Worm (Caenorhabditis elegans) whole organism, early embryonic: ENCODE data around the gene C53B4.2.
A peak's percentile ranks its signal among the peaks of the same experiment; 100 is the strongest.

ENCODE experiments used
- B0310.2 ChIP-seq: sonication (generic microtip); optimal IDR thresholded peaks from 2 replicates; lab custom pipeline; 2016; ENCODE audit warnings: mild to moderate bottlenecking, missing genetic modification characterization, missing compliant biosample characterization
- F13C5.2 ChIP-seq: sonication (generic microtip); optimal IDR thresholded peaks from 2 replicates; lab custom pipeline; 2017; ENCODE audit warnings: mild to moderate bottlenecking, missing genetic modification characterization, inconsistent platforms, missing compliant biosample characterization
- aly-1 ChIP-seq: sonication (generic microtip); optimal IDR thresholded peaks from 2 replicates; lab custom pipeline; 2016; ENCODE audit warnings: missing genetic modification characterization, missing compliant biosample characterization
- ama-1 ChIP-seq: fragments of 150-350 bp; optimal IDR thresholded peaks from 2 replicates; lab custom pipeline; 2014
- ceh-13 ChIP-seq: fragments of 200-800 bp; sonication (Bioruptor generic); optimal IDR thresholded peaks from 2 replicates; lab custom pipeline; 2018; ENCODE audit warnings: mild to moderate bottlenecking, missing genetic modification characterization, missing compliant biosample characterization
- ceh-36 ChIP-seq: sonication (generic microtip); optimal IDR thresholded peaks from 2 replicates; lab custom pipeline; 2016; ENCODE audit warnings: missing genetic modification characterization, inconsistent platforms, missing compliant biosample characterization
- ets-7 ChIP-seq: sonication (generic microtip); optimal IDR thresholded peaks from 2 replicates; lab custom pipeline; 2016; ENCODE audit warnings: missing genotype, missing genetic modification characterization, missing compliant biosample characterization
- flt-1 ChIP-seq: fragments of 200-800 bp; sonication (Bioruptor generic); IDR thresholded peaks from 2 replicates; pipeline ENCODE4 v1.3.6; 2022; ENCODE audit warnings: missing genetic modification characterization, missing compliant biosample characterization
- hmbx-1 ChIP-seq: sonication (generic microtip); optimal IDR thresholded peaks from 2 replicates; lab custom pipeline; 2016; ENCODE audit warnings: mild to moderate bottlenecking, missing genetic modification characterization, missing compliant biosample characterization
- hmg-4 ChIP-seq: fragments of 200-800 bp; sonication (Bioruptor generic); optimal IDR thresholded peaks from 2 replicates; lab custom pipeline; 2018; ENCODE audit warnings: mild to moderate bottlenecking, missing genetic modification characterization, missing compliant biosample characterization
- hnd-1 ChIP-seq: sonication (generic microtip); optimal IDR thresholded peaks from 2 replicates; lab custom pipeline; 2016; ENCODE audit warnings: missing genetic modification characterization, missing compliant biosample characterization
- pes-1 ChIP-seq: fragments of 200-800 bp; sonication (Bioruptor generic); IDR thresholded peaks from 2 replicates; pipeline ENCODE4 v1.3.6; 2022; ENCODE audit warnings: missing genetic modification reagents, missing genetic modification characterization, missing compliant biosample characterization
- scrt-1 ChIP-seq: fragments of 200-800 bp; sonication (Bioruptor generic); IDR thresholded peaks from 2 replicates; pipeline ENCODE4 v1.3.6; 2022; ENCODE audit warnings: missing genetic modification characterization, missing compliant biosample characterization
- sea-1 ChIP-seq: fragments of 200-800 bp; sonication (Bioruptor generic); conservative IDR thresholded peaks from 2 replicates; pipeline ENCODE4 v1.3.6; 2022; ENCODE audit warnings: missing genetic modification characterization, missing compliant biosample characterization
- tbx-11 ChIP-seq: fragments of 200-800 bp; sonication (Bioruptor generic); IDR thresholded peaks from 2 replicates; pipeline ENCODE4 v1.3.6; 2022; ENCODE audit warnings: missing genetic modification characterization, missing compliant biosample characterization
- tbx-37 ChIP-seq: fragments of 200-800 bp; sonication (Bioruptor generic); conservative IDR thresholded peaks from 2 replicates; pipeline ENCODE4 v1.3.6; 2022; ENCODE audit warnings: missing genetic modification reagents, missing genetic modification characterization, missing compliant biosample characterization
- tra-4 ChIP-seq: sonication (generic microtip); optimal IDR thresholded peaks from 2 replicates; lab custom pipeline; 2017; ENCODE audit warnings: missing genetic modification characterization, missing compliant biosample characterization

The C53B4.2 gene

DNA sequence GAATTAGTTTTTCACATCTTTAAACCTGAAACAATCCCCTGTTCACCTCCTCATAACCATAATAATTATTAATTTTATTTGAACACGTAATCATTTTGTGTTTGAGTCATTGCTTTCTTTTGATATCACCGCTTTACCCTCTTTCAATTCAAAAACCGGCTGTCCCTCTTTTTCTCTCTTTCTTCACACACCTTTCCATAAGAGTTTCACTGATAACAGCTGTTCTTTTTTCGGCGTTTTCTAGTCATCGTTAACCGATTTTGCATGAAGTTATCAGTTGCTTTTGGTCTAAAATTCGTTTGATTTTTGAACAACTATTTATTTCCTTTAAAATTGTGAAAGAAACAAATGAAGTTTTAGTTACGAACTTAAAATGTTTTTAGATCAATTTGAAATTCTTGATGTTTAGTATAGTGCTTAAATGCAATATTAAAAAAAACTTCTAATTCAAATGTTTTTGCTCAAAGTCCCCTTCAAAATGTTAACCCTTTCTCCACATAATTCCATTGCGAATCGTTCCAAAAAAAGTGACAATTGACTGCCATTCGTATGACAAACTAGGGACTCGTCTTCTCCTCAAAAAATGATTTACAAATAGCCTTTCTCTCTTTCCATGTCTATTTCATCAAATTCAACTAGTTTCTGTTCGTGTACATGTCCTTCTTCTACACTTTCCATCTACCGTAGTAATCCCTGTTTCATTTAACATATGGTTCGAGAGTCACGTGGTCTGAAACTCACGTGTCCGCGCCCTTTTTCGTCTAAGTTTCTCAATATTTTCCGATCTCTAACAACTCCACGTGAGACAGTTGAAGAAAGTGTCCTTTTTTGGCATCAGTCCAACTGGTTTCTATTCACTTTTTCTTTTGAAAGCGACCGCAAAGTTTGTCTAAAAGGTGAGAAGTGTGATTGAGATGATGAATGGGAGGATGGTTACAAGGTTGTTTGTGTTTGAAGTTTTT lies 16.6 kb upstream of the C53B4.2 start:
- no peak for TF ChIP-seq hmbx-1 (tag; lab: Kevin White, UChicago)
- no peak for TF ChIP-seq tbx-37 (GFP tag; lab: Robert Waterston, UW)

- TF ChIP-seq ceh-36 (tag; lab: Kevin White, UChicago), result no peak
- no peak for TF ChIP-seq sea-1 (GFP tag; lab: Robert Waterston, UW)
- no peak for TF ChIP-seq B0310.2
- TF ChIP-seq aly-1 (tag; lab: Kevin White, UChicago), result no peak
- TF ChIP-seq ceh-13 (GFP tag; lab: Kevin White, UChicago), result no peak
- TF ChIP-seq ama-1 (lab: Kevin White, UChicago), result no peak
- no peak for TF ChIP-seq tbx-37 (GFP tag; lab: Robert Waterston, UW)
- no peak for TF ChIP-seq F13C5.2 (tag; lab: Kevin White, UChicago)
- TF ChIP-seq ets-7 (tag; lab: Kevin White, UChicago), result no peak
- no peak for TF ChIP-seq flt-1 (GFP tag; lab: Robert Waterston, UW)
- TF ChIP-seq tra-4, result no peak
- TF ChIP-seq pes-1 (GFP tag; lab: Robert Waterston, UW), result no peak
These were observed 13.9 kb upstream of the C53B4.2 start for ce11 chrIV:8951953-8952567.

- TF ChIP-seq ceh-13 (GFP tag; lab: Kevin White, UChicago) (no peak), pes-1 (GFP tag; lab: Robert Waterston, UW) (no peak)
These were observed 11.9 kb upstream of the C53B4.2 start for ce11 chrIV:8954126-8954525.

ce11 chrIV:8956189-8956588 lies 9.8 kb upstream of the C53B4.2 start, which contains the start of gene tpra-1:
tpra-1 (plus strand) TSS chrIV:8956489.
- TF ChIP-seq sea-1 (GFP tag; lab: Robert Waterston, UW) (no peak), hmbx-1 (tag; lab: Kevin White, UChicago) (no peak), ama-1 (lab: Kevin White, UChicago) (no peak), hmg-4 (GFP tag; lab: Kevin White, UChicago) (no peak), pes-1 (GFP tag; lab: Robert Waterston, UW) (no peak), flt-1 (GFP tag; lab: Robert Waterston, UW) (no peak), F13C5.2 (tag; lab: Kevin White, UChicago) (no peak), ceh-13 (GFP tag; lab: Kevin White, UChicago) (no peak), hnd-1 (no peak), tra-4 (no peak), aly-1 (tag; lab: Kevin White, UChicago) (no peak), ceh-36 (tag; lab: Kevin White, UChicago) (no peak), scrt-1 (GFP tag; lab: Robert Waterston, UW) (no peak), ets-7 (tag; lab: Kevin White, UChicago) (no peak), tbx-11 (no peak), tbx-37 (GFP tag; lab: Robert Waterston, UW) (no peak), B0310.2 (no peak)

DNA sequence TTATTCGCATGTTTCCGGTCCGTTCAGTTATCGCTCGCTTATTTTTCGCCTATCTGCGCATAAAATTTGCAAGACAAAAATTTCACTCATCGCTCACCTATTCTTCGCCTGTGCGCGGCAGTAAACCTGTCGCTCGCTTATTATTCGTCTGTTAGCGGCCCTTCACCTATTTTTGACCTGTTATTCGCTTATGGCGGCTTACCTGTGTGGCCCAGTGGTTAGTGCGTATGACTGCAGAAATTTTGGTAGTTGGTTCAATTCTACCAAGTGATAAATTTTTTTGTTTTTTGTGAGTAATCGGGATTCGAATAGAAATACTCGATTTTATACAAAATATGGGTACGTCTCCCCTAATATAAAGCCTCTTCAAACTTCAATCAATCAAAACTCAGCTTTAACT lies 1.9 kb upstream of the C53B4.2 start:
- TF ChIP-seq scrt-1 (GFP tag; lab: Robert Waterston, UW) (peak; percentile 86), tbx-11 (peak; percentile 82), sea-1 (GFP tag; lab: Robert Waterston, UW) (peak; percentile 84), flt-1 (GFP tag; lab: Robert Waterston, UW) (peak; percentile 87), tbx-37 (GFP tag; lab: Robert Waterston, UW) (peak; percentile 78), pes-1 (GFP tag; lab: Robert Waterston, UW) (peak; percentile 92)

ce11 chrIV:8967990-8968389 lies 2.0 kb downstream of the C53B4.2 start, which contains the start of gene suex-2:
suex-2 (plus strand) TSS chrIV:8968290.
- TF ChIP-seq tbx-11 (no peak), ceh-13 (GFP tag; lab: Kevin White, UChicago) (no peak), flt-1 (GFP tag; lab: Robert Waterston, UW) (no peak), tbx-37 (GFP tag; lab: Robert Waterston, UW) (no peak), F13C5.2 (tag; lab: Kevin White, UChicago) (no peak), B0310.2 (no peak), pes-1 (GFP tag; lab: Robert Waterston, UW) (no peak), sea-1 (GFP tag; lab: Robert Waterston, UW) (no peak), tra-4 (no peak), ets-7 (tag; lab: Kevin White, UChicago) (no peak), ceh-36 (tag; lab: Kevin White, UChicago) (no peak), hmg-4 (GFP tag; lab: Kevin White, UChicago) (no peak), hnd-1 (no peak)

DNA sequence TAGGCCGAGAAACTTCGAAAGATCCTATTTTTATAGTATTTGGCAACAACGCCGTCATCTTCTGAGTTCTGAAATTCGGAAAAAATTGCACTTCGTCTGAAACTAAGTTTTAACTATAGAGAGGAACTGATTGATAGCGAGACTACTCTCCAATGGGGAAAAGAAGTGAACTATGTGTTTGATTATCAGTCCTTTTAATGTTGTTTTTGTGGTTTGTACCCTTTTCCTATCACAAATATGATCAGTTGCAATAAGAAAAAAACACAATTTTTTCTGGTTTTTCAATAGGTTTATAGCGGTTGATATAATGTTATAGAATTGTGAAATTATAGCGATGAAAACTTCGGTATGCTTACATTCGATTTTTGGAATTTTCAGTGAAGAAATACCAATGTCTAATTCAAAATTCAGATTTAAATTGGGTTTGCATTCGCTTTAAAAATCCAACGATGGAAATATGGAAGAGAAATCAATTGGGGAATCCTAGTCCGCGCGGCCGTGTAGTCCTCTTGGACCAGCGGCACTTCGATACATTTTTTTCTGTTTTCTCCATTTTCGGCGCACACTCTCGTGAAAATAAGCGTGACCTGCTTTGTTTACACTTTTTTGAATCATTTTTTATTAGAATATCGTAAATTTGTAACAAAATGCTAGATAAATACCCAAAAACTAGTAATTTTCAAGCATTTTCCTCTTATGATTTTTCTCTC lies 7.4 kb downstream of the C53B4.2 start, which contains the start of gene C53B4.3:
Gene C53B4.3 (minus strand): TSS at position 464 of the 710 bp plus-strand sequence.
- TF ChIP-seq pes-1 (GFP tag; lab: Robert Waterston, UW) (0 out of 2 replicates have a peak, but pooled peaks have one; percentile 69), tbx-11 (no peak), tbx-37 (GFP tag; lab: Robert Waterston, UW) (peak; percentile 75)
